Worm (Caenorhabditis elegans): ENCODE data around the gene nas-18.

Gene nas-18

ce11 chrV:11428728-11429127, 32.5 kb downstream of the nas-18 start:
- TF ChIP-seq ces-1 (GFP tag; optimal IDR thresholded peaks at IDR 0.05), result peak; percentile 71
- TF ChIP-seq Y5F2A.4 (GFP tag; optimal IDR thresholded peaks at IDR 0.05), result no peak
- TF ChIP-seq daf-8 (GFP tag; IDR thresholded peaks at IDR 0.05), result no peak

- TF ChIP-seq fkh-10 (GFP tag; optimal IDR thresholded peaks at IDR 0.05), result peak; percentile 17
- TF ChIP-seq nhr-28 (tag; optimal IDR thresholded peaks at IDR 0.05), result no peak
Observed at ce11 chrV:11430823-11431222, 34.6 kb downstream of the nas-18 start.

ce11 chrV:11435242-11435641, 39.0 kb downstream of the nas-18 start:
- TF ChIP-seq unc-62 (GFP tag; optimal IDR thresholded peaks at IDR 0.05 in 1 of 2), result peak in 1 of 2 experiments; percentile 91
- no peak for TF ChIP-seq unc-62 (tag; optimal IDR thresholded peaks at IDR 0.05)
- no peak for TF ChIP-seq nhr-41 (GFP tag; IDR thresholded peaks at IDR 0.05)

DNA sequence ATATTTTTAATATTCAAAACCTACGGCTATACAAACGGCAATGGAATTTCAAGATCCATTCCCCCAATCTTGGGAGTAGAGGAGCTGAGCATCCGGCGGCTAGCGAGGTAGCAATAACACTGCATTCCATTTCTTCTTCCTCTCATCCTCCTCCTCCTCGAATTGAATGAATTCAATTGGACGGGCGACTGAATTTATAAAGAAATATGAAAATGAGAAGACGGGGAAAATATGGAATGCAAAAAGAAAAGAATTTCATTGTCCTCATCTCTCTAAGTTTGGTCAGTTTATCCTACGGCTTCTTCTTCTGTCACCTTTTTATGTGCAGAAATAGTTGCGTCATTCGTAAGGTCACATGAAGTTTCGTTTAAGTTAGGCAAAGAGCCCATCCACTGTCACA, 40.2 kb downstream of the nas-18 start:
- TF ChIP-seq aha-1 (tag) (peak; percentile 80), nhr-10 (tag; optimal IDR thresholded peaks at IDR 0.05) (no peak)

- TF ChIP-seq nhr-102 (tag; optimal IDR thresholded peaks at IDR 0.05) (no peak), php-3 (GFP tag; IDR thresholded peaks at IDR 0.05) (no peak), nhr-11 (tag; optimal IDR thresholded peaks at IDR 0.05) (no peak), mxl-3 (GFP tag; optimal IDR thresholded peaks at IDR 0.05) (no peak), ceh-28 (tag; optimal IDR thresholded peaks at IDR 0.05) (no peak), spr-1 (tag; optimal IDR thresholded peaks at IDR 0.05) (no peak), R02D3.7 (tag; optimal IDR thresholded peaks at IDR 0.05) (no peak), ceh-44 (GFP tag; IDR thresholded peaks at IDR 0.05) (no peak), skn-1 (tag; optimal IDR thresholded peaks at IDR 0.05) (no peak), nhr-41 (GFP tag; IDR thresholded peaks at IDR 0.05) (no peak), unc-130 (GFP tag; optimal IDR thresholded peaks at IDR 0.05) (no peak), unc-39 (tag; optimal IDR thresholded peaks at IDR 0.05) (no peak), pqm-1 (tag; optimal IDR thresholded peaks at IDR 0.05) (no peak), dpl-1 (GFP tag; optimal IDR thresholded peaks at IDR 0.05) (no peak), nhr-77 (tag; optimal IDR thresholded peaks at IDR 0.05) (no peak), sdz-12 (GFP tag; optimal IDR thresholded peaks at IDR 0.05) (no peak)
Observed at ce11 chrV:11438464-11438863, 42.2 kb downstream of the nas-18 start, which contains the start of gene dmsr-1. Gene dmsr-1, plus strand, starts transcription at chrV:11438764.

DNA sequence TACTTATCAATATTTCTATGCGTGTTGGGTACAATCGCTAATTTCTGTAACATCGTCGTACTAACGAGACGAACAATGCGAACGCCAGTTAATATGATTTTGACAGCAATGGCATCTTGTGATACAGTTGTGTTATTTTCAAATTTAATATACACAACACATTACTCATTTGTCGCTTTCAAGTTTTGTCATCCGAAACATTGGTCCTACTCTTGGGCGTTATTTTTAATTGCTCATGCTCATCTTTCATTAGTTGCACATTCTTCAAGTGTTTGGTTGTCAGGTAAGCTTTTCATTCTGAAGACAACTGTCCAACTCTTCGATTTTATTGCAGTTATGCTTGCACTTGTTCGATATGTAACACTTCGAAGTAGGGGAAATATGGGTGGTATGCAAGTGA, 43.0 kb downstream of the nas-18 start:
- no peak for TF ChIP-seq zip-2 (tag; optimal IDR thresholded peaks at IDR 0.05)
- no peak for TF ChIP-seq nhr-77 (tag; optimal IDR thresholded peaks at IDR 0.05)
- TF ChIP-seq snpc-1.2 (GFP tag; IDR thresholded peaks at IDR 0.05), result no peak
- TF ChIP-seq php-3 (GFP tag; IDR thresholded peaks at IDR 0.05), result no peak
- no peak for TF ChIP-seq daf-16 (GFP tag; optimal IDR thresholded peaks at IDR 0.05)
- no peak for TF ChIP-seq daf-16 (tag; optimal IDR thresholded peaks at IDR 0.05)
- TF ChIP-seq lin-39 (tag; optimal IDR thresholded peaks at IDR 0.05), result no peak
- no peak for TF ChIP-seq ces-1 (GFP tag; optimal IDR thresholded peaks at IDR 0.05)
- TF ChIP-seq unc-62 (GFP tag; optimal IDR thresholded peaks at IDR 0.05 in 1 of 2), result peak in 1 of 2 experiments; percentile 94
- no peak for TF ChIP-seq unc-62 (tag; optimal IDR thresholded peaks at IDR 0.05)
- no peak for TF ChIP-seq nhr-42 (GFP tag; IDR thresholded peaks at IDR 0.05)

ce11 chrV:11443503-11443902, 47.3 kb downstream of the nas-18 start, which contains the start of gene F57B7.2:
Gene F57B7.2, minus strand, starts transcription at chrV:11443603.
- TF ChIP-seq lsy-2 (tag; optimal IDR thresholded peaks at IDR 0.05) (peak in 1 of 2 experiments; percentile 20), ZK337.2 (GFP tag; IDR thresholded peaks at IDR 0.05) (no peak)

Data from whole organism, L4 larva.